Worm (Caenorhabditis elegans) whole organism, L3 larva: ENCODE measurements around the gene T20D4.7.

Experiments
- aly-2 ChIP-seq: fragments of 150-350 bp; optimal IDR thresholded peaks from 2 replicates; lab custom pipeline; 2014; ENCODE audit warnings: missing biosample characterization, missing genetic modification characterization
- ceh-82 ChIP-seq: fragments of 150-350 bp; optimal IDR thresholded peaks from 2 replicates; lab custom pipeline; 2014; ENCODE audit warnings: missing biosample characterization, missing genetic modification characterization
- egl-27 ChIP-seq: sonication (generic microtip); optimal IDR thresholded peaks from 4 replicates; lab custom pipeline; 2017; ENCODE audit warnings: missing biosample characterization, missing genetic modification reagents, missing genetic modification characterization
- elt-3 ChIP-seq, 3 experiments: fragments of 150-350 bp in 1 of 3; sonication (generic microtip) in 2 of 3; optimal IDR thresholded peaks; 2 replicates in 2 of 3; 4 replicates in 1 of 3; lab custom pipeline; 2014 to 2017; ENCODE audit warnings: missing biosample characterization in 3 of 3, missing genetic modification characterization in 3 of 3
- fkh-2 ChIP-seq: fragments of 150-350 bp; optimal IDR thresholded peaks from 2 replicates; lab custom pipeline; 2014; ENCODE audit warnings: missing biosample characterization, missing genetic modification reagents, missing genetic modification characterization
- lin-39 ChIP-seq: fragments of 150-350 bp; optimal IDR thresholded peaks from 2 replicates; lab custom pipeline; 2018; ENCODE audit warnings: missing biosample characterization, missing genetic modification reagents, missing genetic modification characterization
- mml-1 ChIP-seq: fragments of 150-350 bp; sonication (generic microtip); optimal IDR thresholded peaks from 3 replicates; lab custom pipeline; 2014; ENCODE audit warnings: missing biosample characterization, missing genetic modification characterization
- nfya-1 ChIP-seq: sonication (generic microtip); optimal IDR thresholded peaks from 2 replicates; lab custom pipeline; 2017; ENCODE audit warnings: missing genetic modification characterization, mild to moderate bottlenecking, missing compliant biosample characterization, antibody characterized with exemption, moderate library complexity; ENCODE audit not compliant: insufficient read depth
- nhr-11 ChIP-seq: fragments of 150-350 bp; optimal IDR thresholded peaks from 2 replicates; lab custom pipeline; 2014; ENCODE audit warnings: missing biosample characterization, missing genetic modification characterization
- nhr-237 ChIP-seq: fragments of 150-350 bp; optimal IDR thresholded peaks from 2 replicates; lab custom pipeline; 2014; ENCODE audit warnings: missing biosample characterization, missing genetic modification characterization
- nhr-76 ChIP-seq: fragments of 150-350 bp; sonication (generic microtip); optimal IDR thresholded peaks from 5 replicates; lab custom pipeline; 2014; ENCODE audit warnings: missing biosample characterization, missing genetic modification characterization
- nhr-77 ChIP-seq: fragments of 150-350 bp; optimal IDR thresholded peaks from 2 replicates; lab custom pipeline; 2014; ENCODE audit warnings: missing biosample characterization, missing genetic modification characterization
- pha-4 ChIP-seq: fragments of 150-350 bp; optimal IDR thresholded peaks from 2 replicates; lab custom pipeline; 2014; ENCODE audit warnings: missing biosample characterization, missing genetic modification reagents, missing genetic modification characterization
- snpc-4 ChIP-seq: fragments of 150-350 bp; optimal IDR thresholded peaks from 2 replicates; lab custom pipeline; 2014; ENCODE audit warnings: missing biosample characterization, missing genetic modification characterization

DNA sequence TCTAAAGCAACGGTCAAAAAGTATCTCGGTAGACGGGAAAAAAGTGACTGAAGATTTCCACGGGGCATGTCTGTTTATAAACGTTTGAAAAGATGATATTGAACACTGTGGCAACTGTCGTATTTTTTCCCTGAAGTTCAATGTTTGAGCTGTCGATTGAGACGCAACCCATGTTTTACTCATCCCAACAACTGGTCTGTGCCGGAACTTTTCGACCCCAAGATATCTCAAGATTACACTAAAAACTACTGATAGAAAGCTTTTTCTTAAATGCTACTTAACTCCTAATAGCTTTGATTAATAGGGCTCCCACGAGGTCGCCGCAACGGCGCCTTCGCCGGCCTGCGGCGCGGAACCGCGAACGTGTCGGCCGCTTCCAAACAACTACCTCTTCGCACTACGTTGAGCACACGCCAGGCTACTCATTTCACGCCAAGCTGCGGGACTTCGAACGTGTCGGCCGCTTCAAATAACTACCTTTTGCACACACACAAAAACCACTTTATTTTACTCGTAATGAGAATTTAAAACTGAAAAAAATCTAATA, 13.9 kb upstream of the T20D4.7 start, which contains the start of gene T20D4.15:
- no peak for TF ChIP-seq nhr-237 (tag; lab: Kevin White, UChicago)
- no peak for TF ChIP-seq nfya-1 (tag; lab: Kevin White, UChicago)
- TF ChIP-seq aly-2 (tag; lab: Kevin White, UChicago) = no peak
- TF ChIP-seq lin-39 (tag; lab: Kevin White, UChicago) = no peak
- TF ChIP-seq snpc-4 (tag; lab: Kevin White, UChicago) = no peak
- TF ChIP-seq nhr-76 (tag; lab: Kevin White, UChicago) = no peak
- TF ChIP-seq egl-27 (tag; lab: Kevin White, UChicago) = no peak
- TF ChIP-seq nhr-11 (tag; lab: Kevin White, UChicago) = no peak
- TF ChIP-seq nhr-77 = no peak
- no peak for TF ChIP-seq fkh-2 (tag; lab: Kevin White, UChicago)
- no peak for TF ChIP-seq pha-4 (tag; lab: Kevin White, UChicago)
- TF ChIP-seq ceh-82 = no peak
- no peak for TF ChIP-seq elt-3 (tag; optimal IDR thresholded peaks at IDR 0.05; lab: Kevin White, UChicago)
- TF ChIP-seq mml-1 (tag; lab: Kevin White, UChicago) = no peak
